Worm (Caenorhabditis elegans) whole organism, midembryonic: ENCODE results near the gene nac-3.

Source experiments
- T22C8.4 ChIP-seq: fragments of 200-800 bp; sonication (Bioruptor generic); IDR thresholded peaks from 2 replicates; pipeline ENCODE4 v1.3.6; 2022; ENCODE audit warnings: missing genetic modification characterization, missing compliant biosample characterization
- cog-1 ChIP-seq: sonication (generic microtip); optimal IDR thresholded peaks from 2 replicates; lab custom pipeline; 2016; ENCODE audit warnings: missing genetic modification characterization, missing compliant biosample characterization
- flt-1 ChIP-seq: fragments of 200-800 bp; sonication (Bioruptor generic); IDR thresholded peaks from 2 replicates; pipeline ENCODE4 v1.3.6; 2022; ENCODE audit warnings: missing genetic modification characterization, missing compliant biosample characterization
- klf-2 ChIP-seq: fragments of 200-800 bp; sonication (Bioruptor generic); conservative IDR thresholded peaks from 2 replicates; pipeline ENCODE4 v1.3.6; 2022; ENCODE audit warnings: missing genetic modification reagents, missing genetic modification characterization, missing compliant biosample characterization
- med-1 ChIP-seq: sonication (generic microtip); optimal IDR thresholded peaks from 2 replicates; lab custom pipeline; 2017; ENCODE audit warnings: missing genetic modification characterization, mild to moderate bottlenecking, missing compliant biosample characterization, antibody characterized with exemption, missing genetic modification reagents; ENCODE audit not compliant: insufficient read depth
- ref-1 ChIP-seq: fragments of 200-800 bp; sonication (Bioruptor generic); conservative IDR thresholded peaks from 2 replicates; pipeline ENCODE4 v1.3.6; 2022; ENCODE audit warnings: missing genetic modification reagents, missing genetic modification characterization, missing compliant biosample characterization
- tab-1 ChIP-seq: fragments of 200-800 bp; sonication (Bioruptor generic); IDR thresholded peaks from 2 replicates; pipeline ENCODE4 v1.3.6; 2022; ENCODE audit warnings: missing genetic modification characterization, missing compliant biosample characterization
- ztf-23 ChIP-seq: fragments of 200-800 bp; sonication (Bioruptor generic); IDR thresholded peaks from 2 replicates; pipeline ENCODE4 v1.3.6; 2022; ENCODE audit warnings: missing genetic modification reagents, missing genetic modification characterization, missing compliant biosample characterization
- ztf-29 ChIP-seq: fragments of 200-800 bp; sonication (Bioruptor generic); IDR thresholded peaks from 2 replicates; pipeline ENCODE4 v1.3.6; 2022; ENCODE audit warnings: missing genetic modification reagents, missing genetic modification characterization, missing compliant biosample characterization

nac-3 gene

DNA sequence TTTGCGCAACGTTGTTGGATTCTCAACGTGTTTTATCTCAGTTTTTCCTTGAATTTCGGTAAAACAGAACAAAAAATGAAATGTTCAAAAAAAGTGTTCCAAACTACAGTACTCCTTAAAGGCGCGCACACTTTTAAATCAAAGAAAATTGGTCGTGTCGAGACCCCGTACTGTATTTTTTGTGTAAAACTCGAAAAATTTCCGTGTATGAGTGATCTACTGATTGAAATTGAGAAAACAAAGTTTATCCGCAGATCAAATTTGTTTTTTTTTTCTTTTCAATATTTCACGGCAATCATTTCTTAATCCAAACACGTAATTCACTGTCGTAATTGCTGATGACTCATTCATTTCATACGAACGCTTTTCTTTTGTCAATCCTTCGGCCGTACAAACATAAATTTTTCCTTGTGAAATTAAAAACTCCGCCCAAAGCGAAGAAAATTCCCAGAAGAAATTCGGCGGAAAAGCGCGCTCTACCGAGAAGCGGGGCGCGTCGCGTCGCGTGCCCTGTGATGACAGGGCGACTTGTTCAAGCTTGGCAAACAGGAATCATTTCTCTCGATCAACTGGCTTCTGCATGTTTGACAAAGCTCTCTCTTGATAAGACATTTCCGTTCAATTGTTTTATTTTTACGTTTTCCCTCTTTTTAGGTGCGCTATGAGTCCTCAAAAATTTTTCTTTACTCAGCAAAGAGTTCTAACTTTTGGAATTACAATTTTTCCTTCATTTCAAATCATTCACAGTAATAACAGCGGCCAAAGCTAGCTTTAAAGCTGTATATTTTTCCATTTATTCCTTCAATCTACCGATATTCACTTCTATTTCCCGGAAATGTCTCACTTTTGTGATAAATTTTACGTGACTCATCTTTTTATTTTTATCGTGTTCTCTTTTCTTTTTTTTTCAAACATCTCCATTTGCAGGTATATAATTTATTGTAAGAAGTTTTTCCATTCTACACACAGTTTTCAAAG lies 50.6 kb downstream of the nac-3 start, which contains the start of gene chc-1:
chc-1 (plus strand) TSS at position 928 of the 978 bp plus-strand sequence.
- TF ChIP-seq klf-2 (GFP tag; lab: Robert Waterston, UW) (no peak), med-1 (no peak)

DNA sequence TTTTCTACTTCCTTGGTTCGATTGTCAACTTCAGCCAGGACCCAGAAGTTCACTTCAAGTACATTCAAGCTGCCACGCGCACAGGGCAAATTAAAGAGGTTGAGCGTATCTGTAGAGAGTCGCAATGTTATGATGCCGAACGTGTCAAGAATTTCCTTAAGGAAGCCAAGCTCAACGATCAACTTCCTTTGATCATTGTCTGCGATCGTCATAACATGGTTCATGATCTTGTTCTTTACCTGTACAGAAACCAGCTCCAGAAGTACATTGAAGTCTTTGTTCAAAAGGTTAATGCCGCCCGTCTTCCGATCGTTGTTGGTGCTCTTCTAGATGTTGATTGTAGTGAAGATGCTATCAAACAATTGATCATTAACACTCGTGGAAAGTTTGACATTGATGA lies 53.8 kb downstream of the nac-3 start:
- no peak for TF ChIP-seq flt-1
- no peak for TF ChIP-seq ref-1 (GFP tag; lab: Robert Waterston, UW)
- TF ChIP-seq ztf-29 (GFP tag; lab: Robert Waterston, UW), result no peak
- no peak for TF ChIP-seq klf-2 (GFP tag; lab: Robert Waterston, UW)
- no peak for TF ChIP-seq med-1
- TF ChIP-seq T22C8.4 (GFP tag; lab: Robert Waterston, UW), result no peak
- no peak for TF ChIP-seq tab-1 (GFP tag; lab: Robert Waterston, UW)
- TF ChIP-seq cog-1 (tag; lab: Kevin White, UChicago), result no peak
- TF ChIP-seq ztf-23 (GFP tag; lab: Robert Waterston, UW), result no peak
